Fruit fly (Drosophila melanogaster) whole organism, embryonic: ENCODE data around the gene CG42671.

ENCODE experiments used
- Antp ChIP-seq: fragments of 200-800 bp; sonication (Bioruptor generic); optimal IDR thresholded peaks from 3 replicates; lab custom pipeline; 2016; ENCODE audit warnings: missing biosample characterization, missing genetic modification characterization
- C15 ChIP-seq: fragments of 200-800 bp; sonication (Bioruptor generic); IDR thresholded peaks from 3 replicates; pipeline ENCODE4 v1.3.6; 2022; ENCODE audit warnings: missing biosample characterization, missing genetic modification characterization
- CG10209 ChIP-seq: fragments of 200-800 bp; sonication (Bioruptor generic); optimal IDR thresholded peaks from 3 replicates; lab custom pipeline; 2017; ENCODE audit warnings: missing biosample characterization, mild to moderate bottlenecking, missing genetic modification characterization, missing genetic modification reagents
- CG10267 ChIP-seq: fragments of 200-800 bp; sonication (Bioruptor generic); optimal IDR thresholded peaks from 2 replicates; lab custom pipeline; 2018; ENCODE audit warnings: missing biosample characterization, mild to moderate bottlenecking, missing genetic modification characterization, moderate library complexity
- CG10543 ChIP-seq: fragments of 200-800 bp; sonication (Bioruptor generic); optimal IDR thresholded peaks from 3 replicates; lab custom pipeline; 2017; ENCODE audit warnings: missing biosample characterization, mild to moderate bottlenecking, missing genetic modification characterization, moderate library complexity
- CG12071 ChIP-seq: fragments of 200-800 bp; sonication (Bioruptor generic); optimal IDR thresholded peaks from 3 replicates; lab custom pipeline; 2018; ENCODE audit warnings: missing biosample characterization, mild to moderate bottlenecking, missing genetic modification characterization
- CG14860 ChIP-seq: fragments of 200-800 bp; sonication (Bioruptor generic); IDR thresholded peaks from 3 replicates; pipeline ENCODE4 v1.3.6; 2022; ENCODE audit warnings: missing biosample characterization, missing genetic modification characterization; ENCODE audit not compliant: partially characterized antibody
- CG17612 ChIP-seq: fragments of 200-800 bp; sonication (Bioruptor generic); IDR thresholded peaks from 2 replicates; pipeline ENCODE4 v1.3.6; 2022; ENCODE audit warnings: missing biosample characterization, missing genetic modification characterization
- CG1832 ChIP-seq: fragments of 200-800 bp; sonication (Bioruptor generic); optimal IDR thresholded peaks from 2 replicates; lab custom pipeline; 2017; ENCODE audit warnings: missing biosample characterization, mild to moderate bottlenecking, missing genetic modification characterization, inconsistent platforms
- CG18599 ChIP-seq: fragments of 200-800 bp; sonication (Bioruptor generic); optimal IDR thresholded peaks from 3 replicates; lab custom pipeline; 2017; ENCODE audit warnings: missing biosample characterization, missing genetic modification characterization, mild to moderate bottlenecking, moderate library complexity, missing genetic modification reagents
- CG2129 ChIP-seq: fragments of 200-800 bp; sonication (Bioruptor generic); IDR thresholded peaks from 2 replicates; pipeline ENCODE4 v1.3.6; 2022; ENCODE audit warnings: missing biosample characterization, missing genetic modification characterization; ENCODE audit not compliant: partially characterized antibody
- CG31224 ChIP-seq: fragments of 200-800 bp; sonication (Bioruptor generic); IDR thresholded peaks from 2 replicates; pipeline ENCODE4 v1.3.6; 2022; ENCODE audit warnings: missing biosample characterization, missing genetic modification characterization
- CG3838 ChIP-seq: fragments of 200-800 bp; sonication (Bioruptor generic); optimal IDR thresholded peaks from 3 replicates; lab custom pipeline; 2016; ENCODE audit warnings: missing biosample characterization, missing genetic modification characterization
- CG4707 ChIP-seq: fragments of 200-800 bp; sonication (Bioruptor generic); optimal IDR thresholded peaks from 2 replicates; lab custom pipeline; 2018; ENCODE audit warnings: missing biosample characterization, mild to moderate bottlenecking, missing genetic modification characterization, moderate library complexity
- CG6272 ChIP-seq: fragments of 200-800 bp; sonication (Bioruptor generic); IDR thresholded peaks from 2 replicates; pipeline ENCODE4 v1.3.6; 2022; ENCODE audit warnings: missing biosample characterization, missing genetic modification characterization
- CG6689 ChIP-seq: fragments of 200-800 bp; sonication (Bioruptor generic); IDR thresholded peaks from 2 replicates; pipeline ENCODE4 v1.3.6; 2022; ENCODE audit warnings: missing biosample characterization, missing genetic modification characterization
- CG8089 ChIP-seq: fragments of 200-800 bp; sonication (Bioruptor generic); optimal IDR thresholded peaks from 3 replicates; lab custom pipeline; 2016; ENCODE audit warnings: missing biosample characterization, missing genetic modification characterization
- CG8388 ChIP-seq: fragments of 200-800 bp; sonication (Bioruptor generic); optimal IDR thresholded peaks from 2 replicates; lab custom pipeline; 2019; ENCODE audit warnings: missing biosample characterization, mild to moderate bottlenecking, missing genetic modification characterization, moderate library complexity
- CG8924 ChIP-seq: fragments of 200-800 bp; optimal IDR thresholded peaks from 3 replicates; lab custom pipeline; 2019; ENCODE audit warnings: missing biosample characterization, mild to moderate bottlenecking, missing genetic modification characterization, moderate library complexity
- CG9609 ChIP-seq: fragments of 200-800 bp; sonication (Bioruptor generic); optimal IDR thresholded peaks from 3 replicates; lab custom pipeline; 2016; ENCODE audit warnings: missing biosample characterization, missing genetic modification characterization
- Camta ChIP-seq: fragments of 200-800 bp; sonication (Bioruptor generic); optimal IDR thresholded peaks from 2 replicates; lab custom pipeline; 2016; ENCODE audit warnings: missing biosample characterization, missing genetic modification characterization
- D ChIP-seq, 2 experiments: fragments of 200-800 bp in 1 of 2; fragments of >200 bp in 1 of 2; sonication (Bioruptor generic) in 1 of 2; optimal IDR thresholded peaks; 2 replicates in 1 of 2; 3 replicates in 1 of 2; lab custom pipeline; 2017; ENCODE audit warnings: mild to moderate bottlenecking in 1 of 2, missing biosample characterization in 1 of 2, missing genetic modification characterization in 1 of 2, missing genetic modification reagents in 1 of 2
- Hey ChIP-seq: fragments of 200-800 bp; sonication (Bioruptor generic); optimal IDR thresholded peaks from 3 replicates; lab custom pipeline; 2018; ENCODE audit warnings: missing biosample characterization, mild to moderate bottlenecking, missing genetic modification characterization
- HmgD ChIP-seq: fragments of 200-800 bp; sonication (Bioruptor generic); optimal IDR thresholded peaks from 3 replicates; lab custom pipeline; 2016; ENCODE audit warnings: missing biosample characterization, missing genetic modification characterization
- Myb ChIP-seq: fragments of 200-800 bp; sonication (Bioruptor generic); optimal IDR thresholded peaks from 2 replicates; lab custom pipeline; 2016; ENCODE audit warnings: missing biosample characterization, missing genetic modification characterization
- Oli ChIP-seq: fragments of 200-800 bp; sonication (Bioruptor generic); optimal IDR thresholded peaks from 2 replicates; lab custom pipeline; 2018; ENCODE audit warnings: missing biosample characterization, mild to moderate bottlenecking, missing genetic modification characterization, moderate library complexity
- Sry-β ChIP-seq: fragments of 200-800 bp; sonication (Bioruptor generic); optimal IDR thresholded peaks from 2 replicates; lab custom pipeline; 2018; ENCODE audit warnings: missing biosample characterization, mild to moderate bottlenecking, missing genetic modification characterization, moderate library complexity
- ap ChIP-seq: fragments of 200-800 bp; sonication (Bioruptor generic); IDR thresholded peaks from 2 replicates; pipeline ENCODE4 v1.3.6; 2022; ENCODE audit warnings: missing biosample characterization, missing genetic modification characterization
- bowl ChIP-seq: fragments of 200-800 bp; sonication (Bioruptor generic); IDR thresholded peaks from 2 replicates; pipeline ENCODE4 v1.3.6; 2022; ENCODE audit warnings: missing biosample characterization, missing genetic modification characterization
- bsh ChIP-seq, 2 experiments: fragments of 200-800 bp; sonication (Bioruptor generic); optimal IDR thresholded peaks; 2 replicates each; lab custom pipeline; 2017 to 2018; ENCODE audit warnings: mild to moderate bottlenecking in 2 of 2, missing biosample characterization in 2 of 2, missing genetic modification characterization in 2 of 2, moderate library complexity in 1 of 2
- disco-r ChIP-seq: fragments of 200-800 bp; sonication (Bioruptor generic); optimal IDR thresholded peaks from 2 replicates; lab custom pipeline; 2016; ENCODE audit warnings: missing biosample characterization, missing genetic modification characterization
- dmrt99B ChIP-seq: fragments of 200-800 bp; sonication (Bioruptor generic); optimal IDR thresholded peaks from 2 replicates; lab custom pipeline; 2018; ENCODE audit warnings: missing biosample characterization, mild to moderate bottlenecking, missing genetic modification characterization, moderate library complexity
- eve ChIP-seq, 2 experiments: fragments of >200 bp; optimal IDR thresholded peaks; 2 replicates each; lab custom pipeline; 2017; ENCODE audit warnings: missing biosample characterization in 2 of 2, missing genetic modification characterization in 2 of 2
- hbn ChIP-seq: fragments of 200-800 bp; sonication (Bioruptor generic); IDR thresholded peaks from 2 replicates; pipeline ENCODE4 v1.3.6; 2022; ENCODE audit warnings: missing biosample characterization, missing genetic modification characterization; ENCODE audit not compliant: partially characterized antibody
- hkb ChIP-seq, 2 experiments: fragments of 200-800 bp in 1 of 2; fragments of >200 bp in 1 of 2; sonication (Bioruptor generic) in 1 of 2; IDR thresholded peaks in 1 of 2; optimal IDR thresholded peaks in 1 of 2; 2 replicates each; pipeline versions ENCODE4 v1.3.6 to Lab custom; 2017 to 2022; ENCODE audit warnings: missing biosample characterization in 1 of 2, missing genetic modification characterization in 1 of 2
- knrl ChIP-seq: fragments of 200-800 bp; sonication (Bioruptor generic); IDR thresholded peaks from 3 replicates; pipeline ENCODE4 v1.3.6; 2022; ENCODE audit warnings: missing biosample characterization, missing genetic modification characterization; ENCODE audit not compliant: partially characterized antibody
- otp ChIP-seq: fragments of 200-800 bp; sonication (Bioruptor generic); IDR thresholded peaks from 3 replicates; pipeline ENCODE4, ENCODE4 v1.3.6; 2022; ENCODE audit warnings: missing biosample characterization, missing genetic modification characterization
- pb ChIP-seq: fragments of 200-800 bp; sonication (Bioruptor generic); optimal IDR thresholded peaks from 3 replicates; lab custom pipeline; 2016; ENCODE audit warnings: missing biosample characterization, missing genetic modification characterization
- pfk ChIP-seq: fragments of 200-800 bp; sonication (Bioruptor generic); optimal IDR thresholded peaks from 2 replicates; lab custom pipeline; 2018; ENCODE audit warnings: missing biosample characterization, mild to moderate bottlenecking, missing genetic modification characterization, moderate library complexity
- pho ChIP-seq: fragments of 200-800 bp; sonication (Bioruptor generic); optimal IDR thresholded peaks from 2 replicates; lab custom pipeline; 2016; ENCODE audit warnings: missing biosample characterization, missing genetic modification characterization
- sens ChIP-seq: fragments of 200-800 bp; sonication (Bioruptor generic); peaks from one replicate; lab custom pipeline; 2016; ENCODE audit warnings: missing biosample characterization, missing genetic modification characterization
- ssp ChIP-seq: fragments of 200-800 bp; sonication (Bioruptor generic); IDR thresholded peaks from 2 replicates; pipeline ENCODE4 v1.3.6; 2022; ENCODE audit warnings: missing biosample characterization, missing genetic modification characterization
- tap ChIP-seq: fragments of 200-800 bp; optimal IDR thresholded peaks from 3 replicates; lab custom pipeline; 2019; ENCODE audit warnings: missing biosample characterization, mild to moderate bottlenecking, missing genetic modification characterization, moderate library complexity
- tgo ChIP-seq: fragments of 200-800 bp; sonication (Bioruptor generic); IDR thresholded peaks from 3 replicates; pipeline ENCODE4 v1.3.6; 2022; ENCODE audit warnings: missing biosample characterization, missing genetic modification characterization
- trh ChIP-seq: fragments of 200-800 bp; sonication (Bioruptor generic); optimal IDR thresholded peaks from 2 replicates; lab custom pipeline; 2016; ENCODE audit warnings: missing biosample characterization, missing genetic modification characterization
- yki ChIP-seq: fragments of >200 bp; optimal IDR thresholded peaks from 3 replicates; lab custom pipeline; 2018
- zen ChIP-seq: fragments of 200-800 bp; sonication (Bioruptor generic); optimal IDR thresholded peaks from 3 replicates; lab custom pipeline; 2018; ENCODE audit warnings: missing biosample characterization, mild to moderate bottlenecking, missing genetic modification characterization, moderate library complexity
- zen2 ChIP-seq: fragments of 200-800 bp; sonication (Bioruptor generic); IDR thresholded peaks from 3 replicates; pipeline ENCODE4 v1.3.6; 2022; ENCODE audit warnings: missing biosample characterization, missing genetic modification characterization; ENCODE audit not compliant: partially characterized antibody

Gene CG42671

DNA sequence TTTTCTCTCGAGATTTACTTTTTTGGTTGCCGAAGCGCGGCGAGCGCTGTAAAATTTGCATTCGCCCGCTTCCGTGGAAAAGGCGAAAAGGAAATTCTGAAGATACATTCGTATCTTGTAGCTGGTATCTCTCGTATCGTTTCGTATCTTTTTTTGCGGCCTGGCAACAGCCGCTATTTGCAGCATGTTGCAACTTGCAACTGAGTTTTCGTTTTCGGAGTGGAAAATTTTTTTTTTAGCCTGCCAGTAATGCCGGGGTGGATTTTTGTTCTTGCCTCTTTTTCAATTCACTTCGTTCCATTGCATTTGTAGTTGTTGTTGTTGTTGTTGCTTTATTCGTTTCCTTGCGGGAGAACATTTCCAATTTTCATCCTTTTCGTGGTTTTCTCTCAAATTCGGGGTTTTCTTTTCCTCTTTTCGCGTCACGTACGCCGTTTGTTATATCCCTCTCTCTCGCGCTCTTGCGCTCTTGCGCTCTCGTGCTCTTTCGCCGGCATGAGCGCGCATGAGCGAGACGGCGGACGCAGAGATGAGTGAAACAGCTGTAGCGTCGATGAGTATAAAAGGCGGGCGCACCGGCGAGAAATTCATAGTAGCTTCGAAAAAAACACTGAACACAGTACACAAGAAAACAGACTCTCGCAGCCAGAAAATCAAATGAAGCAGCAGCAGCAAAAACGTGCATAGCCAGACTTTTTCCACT lies 37.6 kb downstream of the CG42671 start, which contains the start of gene scyl (continued):
- TF ChIP-seq trh (no peak), bowl (GFP tag; lab: Robert Waterston, UW) (peak; percentile 84), CG4707 (peak; percentile 67), CG9609 (peak; percentile 52), CG3838 (GFP tag; lab: Kevin White, UChicago) (no peak), CG18599 (GFP tag; lab: Kevin White, UChicago) (peak; percentile 65), Oli (tag; lab: Kevin White, UChicago) (peak; percentile 12), dmrt99B (tag; lab: Kevin White, UChicago) (peak; percentile 41), eve (GFP tag; optimal IDR thresholded peaks at IDR 0.05; lab: Kevin White, UChicago) (no peak), CG31224 (GFP tag; lab: Robert Waterston, UW) (0 out of 2 replicates have a peak, but pooled peaks have one; percentile 33), Camta (GFP tag; lab: Kevin White, UChicago) (peak; percentile 69), CG12071 (peak; percentile 74), CG17612 (GFP tag; lab: Robert Waterston, UW) (no peak), otp (GFP tag; lab: Robert Waterston, UW) (peak; percentile 91), hkb (optimal IDR thresholded peaks at IDR 0.05; lab: Kevin White, UChicago) (no peak), hkb (GFP tag; IDR thresholded peaks at IDR 0.05; lab: Robert Waterston, UW) (peak; percentile 72), CG1832 (GFP tag; lab: Kevin White, UChicago) (peak; percentile 97), tgo (GFP tag; lab: Robert Waterston, UW) (peak; percentile 46; the same call in 1 of the 3 replicates), bsh (GFP tag; optimal IDR thresholded peaks at IDR 0.05; lab: Kevin White, UChicago) (peak; percentile 42 to 75), Myb (peak; percentile 17), yki (lab: Kevin White, UChicago) (peak; percentile 94), CG10209 (peak; percentile 53), CG8089 (GFP tag; lab: Kevin White, UChicago) (peak; percentile 55), CG6689 (GFP tag; lab: Robert Waterston, UW) (peak; percentile 62), CG10543 (peak; percentile 86), Hey (tag; lab: Kevin White, UChicago) (peak; percentile 4), ssp (GFP tag; lab: Robert Waterston, UW) (no peak), CG14860 (GFP tag; lab: Robert Waterston, UW) (no peak), pho (peak; percentile 46), Antp (peak; percentile 59), sens (GFP tag; lab: Kevin White, UChicago) (peak; percentile 87), ap (no peak), knrl (GFP tag; lab: Robert Waterston, UW) (no peak; the same call in 2 of the 3 replicates), CG6272 (GFP tag; lab: Robert Waterston, UW) (no peak), CG2129 (GFP tag; lab: Robert Waterston, UW) (no peak), pfk (peak; percentile 65), disco-r (peak; percentile 14), CG8924 (peak; percentile 69), CG8388 (GFP tag; lab: Kevin White, UChicago) (peak; percentile 34), C15 (peak; percentile 53; the same call in 1 of the 3 replicates), zen2 (peak; percentile 87; the same call in 2 of the 3 replicates), HmgD (GFP tag; lab: Kevin White, UChicago) (peak; percentile 51), CG10267 (tag; lab: Kevin White, UChicago) (peak; percentile 20), tap (tag; lab: Kevin White, UChicago) (peak; percentile 40), hbn (peak; percentile 63), Sry-β (GFP tag; lab: Kevin White, UChicago) (peak; percentile 45), D (optimal IDR thresholded peaks at IDR 0.05; lab: Kevin White, UChicago) (no peak), D (GFP tag; optimal IDR thresholded peaks at IDR 0.05; lab: Kevin White, UChicago) (peak; percentile 43), pb (GFP tag; lab: Kevin White, UChicago) (peak; percentile 9), zen (tag; lab: Kevin White, UChicago) (peak; percentile 47)
